Worm (Caenorhabditis elegans) whole organism, L2 larva: ENCODE measurements around the gene F35D11.4.

Experiments used
- R02D3.7 ChIP-seq: fragments of 150-350 bp; optimal IDR thresholded peaks from 2 replicates; lab custom pipeline; 2014; ENCODE audit warnings: missing biosample characterization, missing genetic modification characterization
- ama-1 ChIP-seq: fragments of 150-350 bp; optimal IDR thresholded peaks from 2 replicates; lab custom pipeline; 2018; ENCODE audit warnings: inconsistent platforms
- elt-3 ChIP-seq: sonication (generic microtip); optimal IDR thresholded peaks from 2 replicates; lab custom pipeline; 2017; ENCODE audit warnings: missing biosample characterization, missing genetic modification characterization
- nhr-12 ChIP-seq: fragments of 150-350 bp; optimal IDR thresholded peaks from 2 replicates; lab custom pipeline; 2014; ENCODE audit warnings: missing biosample characterization, missing genetic modification characterization
- nhr-21 ChIP-seq: fragments of 150-350 bp; optimal IDR thresholded peaks from 2 replicates; lab custom pipeline; 2014; ENCODE audit warnings: missing biosample characterization, missing genetic modification characterization
- zag-1 ChIP-seq: fragments of 150-350 bp; optimal IDR thresholded peaks from 2 replicates; lab custom pipeline; 2014; ENCODE audit warnings: missing biosample characterization, missing genetic modification characterization

DNA sequence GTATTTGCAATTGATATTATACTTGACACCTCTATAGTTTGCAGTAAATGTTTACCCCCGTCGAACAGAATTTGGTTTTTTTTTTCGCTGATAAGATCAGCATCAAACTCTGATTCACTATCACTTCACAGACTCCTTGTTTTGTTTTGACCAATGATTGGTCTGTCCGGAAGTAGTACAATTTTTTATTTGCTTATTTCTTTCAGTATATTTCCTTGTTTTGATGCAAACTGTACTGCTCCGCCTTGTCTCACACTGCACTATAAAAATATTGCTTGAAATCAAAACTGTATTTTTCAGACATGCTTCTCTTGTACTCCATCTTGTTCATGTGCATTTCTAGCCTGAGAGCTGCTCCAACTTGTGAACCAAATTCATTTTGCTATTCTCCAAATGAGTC, 45.7 kb upstream of the F35D11.4 start, which contains the start of gene M03A1.3:
- TF ChIP-seq nhr-21 (tag; lab: Kevin White, UChicago) (no peak), elt-3 (tag; lab: Kevin White, UChicago) (no peak), R02D3.7 (no peak), zag-1 (tag; lab: Kevin White, UChicago) (no peak), nhr-12 (no peak), ama-1 (lab: Kevin White, UChicago) (no peak)
